Worm (Caenorhabditis elegans): ENCODE data around the gene lys-3.

lys-3 gene

ce11 chrV:10277579-10277978, 5.8 kb downstream of the lys-3 start, which contains the start of gene lys-1:
Gene lys-1 (plus strand): TSS chrV:10277904.
- no peak for TF ChIP-seq nhr-237 (tag; optimal IDR thresholded peaks at IDR 0.05)
- TF ChIP-seq snpc-4 (tag; optimal IDR thresholded peaks at IDR 0.05) = no peak
- no peak for TF ChIP-seq flh-1 (GFP tag; optimal IDR thresholded peaks at IDR 0.05)
- TF ChIP-seq ham-2 (GFP tag; optimal IDR thresholded peaks at IDR 0.05) = no peak
- TF ChIP-seq unc-120 (tag; optimal IDR thresholded peaks at IDR 0.05; ENCODE audit: poor library complexity, severe bottlenecking) = no peak
- TF ChIP-seq unc-62 (GFP tag; optimal IDR thresholded peaks at IDR 0.05) = no peak
- no peak for TF ChIP-seq nhr-12 (tag; optimal IDR thresholded peaks at IDR 0.05)
- no peak for TF ChIP-seq lin-32 (GFP tag; optimal IDR thresholded peaks at IDR 0.05)
- no peak for TF ChIP-seq M03D4.4 (tag; optimal IDR thresholded peaks at IDR 0.05)
- no peak for TF ChIP-seq elt-3 (tag; optimal IDR thresholded peaks at IDR 0.05)
- TF ChIP-seq mep-1 (tag; optimal IDR thresholded peaks at IDR 0.05) = no peak
- no peak for TF ChIP-seq zip-8 (tag; optimal IDR thresholded peaks at IDR 0.05)
- TF ChIP-seq unc-39 (tag; optimal IDR thresholded peaks at IDR 0.05) = no peak
- TF ChIP-seq sem-2 (GFP tag; optimal IDR thresholded peaks at IDR 0.05) = no peak
- no peak for TF ChIP-seq bed-3 (GFP tag; optimal IDR thresholded peaks at IDR 0.05)
- TF ChIP-seq nhr-76 (tag; optimal IDR thresholded peaks at IDR 0.05) = no peak
- no peak for TF ChIP-seq mls-2 (tag; optimal IDR thresholded peaks at IDR 0.05)

ce11 chrV:10276038-10276437, 7.3 kb downstream of the lys-3 start:
- TF ChIP-seq nhr-237 (tag; optimal IDR thresholded peaks at IDR 0.05) = no peak
- TF ChIP-seq nhr-76 (tag; optimal IDR thresholded peaks at IDR 0.05) = no peak
- TF ChIP-seq sem-2 (GFP tag; optimal IDR thresholded peaks at IDR 0.05) = no peak
- no peak for TF ChIP-seq unc-39 (tag; optimal IDR thresholded peaks at IDR 0.05)
- TF ChIP-seq snpc-4 (tag; optimal IDR thresholded peaks at IDR 0.05) = no peak
- no peak for TF ChIP-seq ztf-11 (tag; optimal IDR thresholded peaks at IDR 0.05)
- TF ChIP-seq unc-62 (GFP tag; optimal IDR thresholded peaks at IDR 0.05) = no peak
- no peak for TF ChIP-seq mab-5 (tag; optimal IDR thresholded peaks at IDR 0.05)

ce11 chrV:10275619-10276018, 7.7 kb downstream of the lys-3 start, which contains the start of gene Y22F5A.11:
Gene Y22F5A.11 (minus strand): TSS chrV:10275646.
- TF ChIP-seq flh-1 (GFP tag; optimal IDR thresholded peaks at IDR 0.05) = no peak
- TF ChIP-seq bed-3 (GFP tag; optimal IDR thresholded peaks at IDR 0.05) = no peak
- TF ChIP-seq ham-2 (GFP tag; optimal IDR thresholded peaks at IDR 0.05) = no peak
- TF ChIP-seq nhr-2 (tag; optimal IDR thresholded peaks at IDR 0.05) = no peak
- TF ChIP-seq nhr-12 (tag; optimal IDR thresholded peaks at IDR 0.05) = no peak

ce11 chrV:10273837-10274236, 9.5 kb downstream of the lys-3 start:
- TF ChIP-seq M03D4.4 (tag; optimal IDR thresholded peaks at IDR 0.05) = no peak
- TF ChIP-seq mep-1 (tag; optimal IDR thresholded peaks at IDR 0.05) = peak; percentile 51
- TF ChIP-seq ces-1 (GFP tag; optimal IDR thresholded peaks at IDR 0.05) = peak; percentile 61

ce11 chrV:10270214-10270613, 13.1 kb downstream of the lys-3 start, which contains the start of gene ric-4:
Gene ric-4 (minus strand): TSS chrV:10270314.
- TF ChIP-seq mep-1 (tag; optimal IDR thresholded peaks at IDR 0.05) = no peak
- TF ChIP-seq ceh-39 (tag; optimal IDR thresholded peaks at IDR 0.05) = no peak
- no peak for TF ChIP-seq sptf-1 (tag; optimal IDR thresholded peaks at IDR 0.05)
- no peak for TF ChIP-seq nhr-28 (tag; optimal IDR thresholded peaks at IDR 0.05)
- TF ChIP-seq nhr-2 (tag; optimal IDR thresholded peaks at IDR 0.05) = no peak
- TF ChIP-seq ces-1 (GFP tag; optimal IDR thresholded peaks at IDR 0.05) = peak; percentile 2
- no peak for TF ChIP-seq ceh-43 (GFP tag; optimal IDR thresholded peaks at IDR 0.05)

- peak; percentile 67 for TF ChIP-seq ces-1 (GFP tag; optimal IDR thresholded peaks at IDR 0.05)
- TF ChIP-seq M03D4.4 (tag; optimal IDR thresholded peaks at IDR 0.05) = no peak
- TF ChIP-seq mls-2 (tag; optimal IDR thresholded peaks at IDR 0.05) = no peak
- TF ChIP-seq unc-39 (tag; optimal IDR thresholded peaks at IDR 0.05) = no peak
- TF ChIP-seq elt-3 (tag; optimal IDR thresholded peaks at IDR 0.05) = no peak
- TF ChIP-seq pha-4 (tag; optimal IDR thresholded peaks at IDR 0.05) = no peak
- TF ChIP-seq ham-2 (GFP tag; optimal IDR thresholded peaks at IDR 0.05) = no peak
These were observed 17.3 kb downstream of the lys-3 start for ce11 chrV:10266050-10266449.

- TF ChIP-seq tbx-8 (GFP tag; optimal IDR thresholded peaks at IDR 0.05) (no peak), zip-8 (tag; optimal IDR thresholded peaks at IDR 0.05) (no peak), ces-1 (GFP tag; optimal IDR thresholded peaks at IDR 0.05) (peak; percentile 52)
These were observed 18.3 kb downstream of the lys-3 start for ce11 chrV:10265019-10265418.
